Worm (Caenorhabditis elegans) whole organism, L2 larva: ENCODE data around the gene lido-16.

Source experiments
- lin-11 ChIP-seq: fragments of 150-350 bp; sonication (generic microtip); optimal IDR thresholded peaks from 2 replicates; lab custom pipeline; 2014; ENCODE audit warnings: missing biosample characterization, missing genetic modification characterization, inconsistent platforms, mixed read lengths
- lin-39 ChIP-seq: fragments of 150-350 bp; optimal IDR thresholded peaks from 2 replicates; lab custom pipeline; 2014; ENCODE audit warnings: missing biosample characterization, missing genetic modification reagents, missing genetic modification characterization
- lsy-2 ChIP-seq, 2 experiments: fragments of 150-350 bp in 1 of 2; sonication (generic microtip) in 1 of 2; optimal IDR thresholded peaks; 2 replicates each; lab custom pipeline; 2014 to 2017; ENCODE audit warnings: missing biosample characterization in 2 of 2, missing genetic modification characterization in 2 of 2
- sma-9 ChIP-seq, 2 experiments: fragments of 150-350 bp in 1 of 2; sonication (generic microtip) in 1 of 2; optimal IDR thresholded peaks; 2 replicates each; lab custom pipeline; 2014 to 2016; ENCODE audit warnings: missing genetic modification characterization in 2 of 2, mild to moderate bottlenecking in 1 of 2, missing biosample characterization in 1 of 2, missing compliant biosample characterization in 1 of 2, missing genetic modification reagents in 1 of 2, moderate library complexity in 1 of 2
- unc-62 ChIP-seq: fragments of 150-350 bp; optimal IDR thresholded peaks from 2 replicates; lab custom pipeline; 2014; ENCODE audit warnings: missing biosample characterization, missing genetic modification reagents, missing genetic modification characterization

DNA sequence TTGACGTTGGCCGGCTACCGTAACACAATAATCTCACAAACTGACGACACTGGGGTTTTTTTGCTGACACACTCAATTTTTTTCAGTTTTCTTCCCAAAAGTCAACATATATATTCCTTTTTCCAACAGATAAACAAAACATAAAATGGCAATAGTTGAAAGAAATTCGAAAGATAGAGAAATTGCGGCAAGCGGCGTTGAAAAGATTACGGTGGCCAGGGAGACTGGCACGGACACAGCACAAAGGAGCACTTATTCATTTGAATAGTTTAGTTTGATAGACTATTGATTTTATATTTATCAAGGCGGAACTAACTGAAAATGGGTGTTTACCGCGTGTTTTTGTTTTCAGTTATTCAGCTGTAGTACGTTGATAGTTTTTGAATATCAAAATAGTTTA, 36.5 kb upstream of the lido-16 start, which contains the start of gene toe-2:
- no peak for TF ChIP-seq sma-9 (GFP tag; optimal IDR thresholded peaks at IDR 0.05; lab: Kevin White, UChicago)
- TF ChIP-seq sma-9 (tag; optimal IDR thresholded peaks at IDR 0.05; lab: Kevin White, UChicago) = no peak
- TF ChIP-seq unc-62 (GFP tag; lab: Kevin White, UChicago) = no peak
- TF ChIP-seq lin-11 (tag; lab: Kevin White, UChicago) = no peak
- TF ChIP-seq lin-39 (tag; lab: Kevin White, UChicago) = no peak
- TF ChIP-seq lsy-2 (tag; optimal IDR thresholded peaks at IDR 0.05; lab: Kevin White, UChicago) = no peak
